Fruit fly (Drosophila melanogaster): ENCODE data around the gene Usp30.

Gene Usp30

DNA sequence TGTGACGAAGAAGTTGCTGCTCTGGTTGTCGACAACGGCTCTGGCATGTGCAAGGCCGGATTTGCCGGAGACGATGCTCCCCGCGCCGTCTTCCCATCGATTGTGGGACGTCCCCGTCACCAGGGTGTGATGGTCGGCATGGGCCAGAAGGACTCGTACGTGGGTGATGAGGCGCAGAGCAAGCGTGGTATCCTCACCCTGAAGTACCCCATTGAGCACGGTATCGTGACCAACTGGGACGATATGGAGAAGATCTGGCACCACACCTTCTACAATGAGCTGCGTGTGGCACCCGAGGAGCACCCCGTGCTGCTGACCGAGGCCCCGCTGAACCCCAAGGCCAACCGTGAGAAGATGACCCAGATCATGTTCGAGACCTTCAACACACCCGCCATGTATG lies 23.1 kb upstream of the Usp30 start:
- no peak for TF ChIP-seq Rel (GFP tag; optimal IDR thresholded peaks at IDR 0.05)
- peak; percentile 52 for TF ChIP-seq Rel (tag; optimal IDR thresholded peaks at IDR 0.05)
- no peak for TF ChIP-seq CG32264 (GFP tag; optimal IDR thresholded peaks at IDR 0.05)
- no peak for TF ChIP-seq jim (GFP tag; optimal IDR thresholded peaks at IDR 0.05)
- TF ChIP-seq rgr (GFP tag; optimal IDR thresholded peaks at IDR 0.05): no peak

DNA sequence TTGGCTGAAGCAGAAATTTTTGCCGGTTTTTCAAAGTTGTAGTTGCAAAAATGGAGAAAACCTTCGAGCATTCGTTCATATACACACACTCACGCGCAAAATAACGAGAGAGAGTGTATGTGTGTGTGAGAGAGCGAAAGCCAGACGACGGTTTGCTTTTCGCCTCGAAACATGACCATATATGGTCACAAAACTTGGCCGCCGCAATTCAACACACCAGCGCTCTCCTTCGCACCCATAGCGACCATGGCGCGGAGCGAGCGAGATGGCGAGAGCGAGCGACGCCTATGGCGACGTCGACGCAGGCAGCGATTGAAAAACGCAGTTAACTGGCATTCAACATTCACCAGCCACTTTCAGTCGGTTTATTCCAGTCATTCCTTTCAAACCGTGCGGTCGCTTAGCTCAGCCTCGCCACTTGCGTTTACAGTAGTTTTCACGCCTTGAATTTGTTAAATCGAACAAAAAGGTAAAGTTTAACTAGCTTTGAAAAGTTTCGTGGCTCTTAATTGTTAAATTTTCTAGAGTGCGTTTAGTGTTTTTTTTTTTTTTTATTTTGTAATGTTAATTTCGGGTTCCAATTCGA lies 22.1 kb upstream of the Usp30 start:
- TF ChIP-seq foxo (GFP tag; optimal IDR thresholded peaks at IDR 0.05) (peak in 1 of 2 experiments; percentile 42), Rel (GFP tag; optimal IDR thresholded peaks at IDR 0.05) (no peak), Rel (tag; optimal IDR thresholded peaks at IDR 0.05) (peak; percentile 65), woc (GFP tag; optimal IDR thresholded peaks at IDR 0.05) (peak; percentile 40), br (GFP tag; optimal IDR thresholded peaks at IDR 0.05) (peak; percentile 33), dsf (GFP tag; optimal IDR thresholded peaks at IDR 0.05; ENCODE audit: borderline replicate concordance) (no peak), lola (GFP tag; optimal IDR thresholded peaks at IDR 0.05) (no peak), brk (GFP tag; optimal IDR thresholded peaks at IDR 0.05) (peak; percentile 6), HLH106 (tag; optimal IDR thresholded peaks at IDR 0.05) (no peak), Hr83 (GFP tag; optimal IDR thresholded peaks at IDR 0.05; ENCODE audit: poor library complexity, severe bottlenecking) (peak; percentile 60), fru (GFP tag; optimal IDR thresholded peaks at IDR 0.05) (peak; percentile 65), psq (GFP tag; optimal IDR thresholded peaks at IDR 0.05) (peak; percentile 85), OdsH (GFP tag; optimal IDR thresholded peaks at IDR 0.05) (no peak), Sp1 (GFP tag; optimal IDR thresholded peaks at IDR 0.05) (peak; percentile 50), Jra (GFP tag; optimal IDR thresholded peaks at IDR 0.05) (peak; percentile 10), dmrt93B (GFP tag; optimal IDR thresholded peaks at IDR 0.05) (no peak), Vsx2 (GFP tag; optimal IDR thresholded peaks at IDR 0.05; ENCODE audit: partially characterized antibody) (no peak), dl (GFP tag; optimal IDR thresholded peaks at IDR 0.05; ENCODE audit: insufficient read depth in 1 of 2, partially characterized antibody in 2 of 2) (no peak), h (GFP tag; optimal IDR thresholded peaks at IDR 0.05) (peak; percentile 36), Hnf4 (GFP tag; optimal IDR thresholded peaks at IDR 0.05) (peak; percentile 55), ey (GFP tag; optimal IDR thresholded peaks at IDR 0.05) (peak; percentile 14), Dif (GFP tag; optimal IDR thresholded peaks at IDR 0.05; ENCODE audit: partially characterized antibody) (peak; percentile 45), rgr (GFP tag; optimal IDR thresholded peaks at IDR 0.05) (peak; percentile 26), sv (GFP tag; optimal IDR thresholded peaks at IDR 0.05) (peak; percentile 49)

DNA sequence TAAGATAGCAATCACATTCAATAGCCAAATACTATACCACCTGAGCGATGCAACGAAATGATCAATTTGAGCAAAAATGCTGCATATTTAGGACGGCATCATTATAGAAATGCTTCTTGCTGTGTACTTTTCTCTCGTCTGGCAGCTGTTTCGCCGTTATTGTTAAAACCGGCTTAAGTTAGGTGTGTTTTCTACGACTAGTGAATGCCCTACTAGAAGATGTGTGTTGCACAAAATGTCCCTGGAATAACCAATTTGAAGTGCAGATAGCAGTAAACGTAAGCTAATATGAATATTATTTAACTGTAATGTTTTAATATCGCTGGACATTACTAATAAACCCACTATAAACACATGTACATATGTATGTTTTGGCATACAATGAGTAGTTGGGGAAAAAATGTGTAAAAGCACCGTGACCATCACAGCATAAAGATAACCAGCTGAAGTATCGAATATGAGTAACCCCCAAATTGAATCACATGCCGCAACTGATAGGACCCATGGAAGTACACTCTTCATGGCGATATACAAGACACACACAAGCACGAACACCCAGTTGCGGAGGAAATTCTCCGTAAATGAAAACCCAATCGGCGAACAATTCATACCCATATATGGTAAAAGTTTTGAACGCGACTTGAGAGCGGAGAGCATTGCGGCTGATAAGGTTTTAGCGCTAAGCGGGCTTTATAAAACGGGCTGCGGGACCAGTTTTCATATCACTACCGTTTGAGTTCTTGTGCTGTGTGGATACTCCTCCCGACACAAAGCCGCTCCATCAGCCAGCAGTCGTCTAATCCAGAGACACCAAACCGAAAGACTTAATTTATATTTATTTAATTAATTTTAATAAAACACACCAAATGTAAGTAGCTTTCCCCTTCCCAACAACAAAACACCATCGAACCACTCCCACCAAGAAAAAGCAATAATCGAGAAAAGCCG lies 20.8 kb upstream of the Usp30 start, which contains the start of gene Act5C:
Gene Act5C (plus strand): TSS at position 716 of the 948 bp plus-strand sequence.
- peak; percentile 97 for TF ChIP-seq rgr (GFP tag; optimal IDR thresholded peaks at IDR 0.05)
- TF ChIP-seq Sp1 (GFP tag; optimal IDR thresholded peaks at IDR 0.05): peak; percentile 97
- peak; percentile 97 for TF ChIP-seq br (GFP tag; optimal IDR thresholded peaks at IDR 0.05)
- no peak for TF ChIP-seq Vsx2 (GFP tag; optimal IDR thresholded peaks at IDR 0.05; ENCODE audit: partially characterized antibody)
- peak; percentile 75 for TF ChIP-seq Jra (GFP tag; optimal IDR thresholded peaks at IDR 0.05)
- no peak for TF ChIP-seq Myc (optimal IDR thresholded peaks at IDR 0.05)
- TF ChIP-seq sage (GFP tag; optimal IDR thresholded peaks at IDR 0.05): peak; percentile 95
- peak; percentile 97 for TF ChIP-seq woc (GFP tag; optimal IDR thresholded peaks at IDR 0.05)
- TF ChIP-seq usp (GFP tag; optimal IDR thresholded peaks at IDR 0.05): no peak
- TF ChIP-seq CrebA (GFP tag; optimal IDR thresholded peaks at IDR 0.05; ENCODE audit: borderline replicate concordance): peak; percentile 91
- TF ChIP-seq GATAd (GFP tag; optimal IDR thresholded peaks at IDR 0.05): peak; percentile 47
- TF ChIP-seq Hr78 (GFP tag; optimal IDR thresholded peaks at IDR 0.05): no peak
- TF ChIP-seq Hr83 (GFP tag; optimal IDR thresholded peaks at IDR 0.05; ENCODE audit: poor library complexity, severe bottlenecking): peak; percentile 66
- TF ChIP-seq h (GFP tag; optimal IDR thresholded peaks at IDR 0.05): peak; percentile 97
- TF ChIP-seq Dif (GFP tag; optimal IDR thresholded peaks at IDR 0.05; ENCODE audit: partially characterized antibody): peak; percentile 67
- peak; percentile 91 for TF ChIP-seq psq (GFP tag; optimal IDR thresholded peaks at IDR 0.05)
- no peak for TF ChIP-seq Abd-B (GFP tag; optimal IDR thresholded peaks at IDR 0.05)
- TF ChIP-seq pan (optimal IDR thresholded peaks at IDR 0.05): no peak
- TF ChIP-seq dsf (GFP tag; optimal IDR thresholded peaks at IDR 0.05; ENCODE audit: borderline replicate concordance): peak; percentile 81
- no peak for TF ChIP-seq N (GFP tag; optimal IDR thresholded peaks at IDR 0.05)
- TF ChIP-seq dmrt93B (GFP tag; optimal IDR thresholded peaks at IDR 0.05): peak; percentile 93
- no peak for TF ChIP-seq lola (GFP tag; optimal IDR thresholded peaks at IDR 0.05)
- TF ChIP-seq fru (GFP tag; optimal IDR thresholded peaks at IDR 0.05): peak; percentile 97
- TF ChIP-seq tai (GFP tag; optimal IDR thresholded peaks at IDR 0.05): peak; percentile 49
- TF ChIP-seq dl (GFP tag; optimal IDR thresholded peaks at IDR 0.05; ENCODE audit: insufficient read depth in 1 of 2, partially characterized antibody in 2 of 2): peak in 1 of 2 experiments; percentile 1
- peak; percentile 93 for TF ChIP-seq sv (GFP tag; optimal IDR thresholded peaks at IDR 0.05)
- TF ChIP-seq CG32264 (GFP tag; optimal IDR thresholded peaks at IDR 0.05): peak; percentile 94
- peak; percentile 87 to 97 for TF ChIP-seq foxo (GFP tag; optimal IDR thresholded peaks at IDR 0.05)
- peak; percentile 92 for TF ChIP-seq CG9705 (GFP tag; optimal IDR thresholded peaks at IDR 0.05)
- TF ChIP-seq ey (GFP tag; optimal IDR thresholded peaks at IDR 0.05): peak; percentile 97
- TF ChIP-seq Rel (GFP tag; optimal IDR thresholded peaks at IDR 0.05): peak; percentile 74
- TF ChIP-seq Rel (tag; optimal IDR thresholded peaks at IDR 0.05): peak; percentile 81
- TF ChIP-seq Hnf4 (GFP tag; optimal IDR thresholded peaks at IDR 0.05): peak; percentile 95
- TF ChIP-seq OdsH (GFP tag; optimal IDR thresholded peaks at IDR 0.05): peak; percentile 95
- peak; percentile 78 for TF ChIP-seq Mio (GFP tag; optimal IDR thresholded peaks at IDR 0.05)
- peak; percentile 87 for TF ChIP-seq brk (GFP tag; optimal IDR thresholded peaks at IDR 0.05)
- TF ChIP-seq HLH106 (tag; optimal IDR thresholded peaks at IDR 0.05): peak; percentile 97
- TF ChIP-seq Dfd (GFP tag; optimal IDR thresholded peaks at IDR 0.05): no peak
